Fruit fly (Drosophila melanogaster) whole organism, embryonic: ENCODE measurements around the gene CG14131.

Experiments
- ATbp ChIP-seq: fragments of 200-800 bp; sonication (Bioruptor generic); optimal IDR thresholded peaks from 2 replicates; lab custom pipeline; 2017; ENCODE audit warnings: missing biosample characterization, mild to moderate bottlenecking, missing genetic modification characterization, missing genetic modification reagents
- Abd-B ChIP-seq: fragments of 200-800 bp; sonication (Bioruptor generic); optimal IDR thresholded peaks from 2 replicates; lab custom pipeline; 2018; ENCODE audit warnings: missing biosample characterization, mild to moderate bottlenecking, missing genetic modification characterization, moderate library complexity
- Atf6 ChIP-seq: fragments of 200-800 bp; sonication (Bioruptor generic); IDR thresholded peaks from 2 replicates; pipeline ENCODE4 v1.3.6; 2022; ENCODE audit warnings: missing biosample characterization, missing genetic modification characterization
- CG10543 ChIP-seq: fragments of 200-800 bp; sonication (Bioruptor generic); optimal IDR thresholded peaks from 3 replicates; lab custom pipeline; 2017; ENCODE audit warnings: missing biosample characterization, mild to moderate bottlenecking, missing genetic modification characterization, moderate library complexity
- CG10565 ChIP-seq: fragments of 200-800 bp; sonication (Bioruptor generic); optimal IDR thresholded peaks from 3 replicates; lab custom pipeline; 2016; ENCODE audit warnings: missing biosample characterization, mild to moderate bottlenecking, missing genetic modification characterization
- CG11398 ChIP-seq: fragments of 200-800 bp; sonication (Bioruptor generic); optimal IDR thresholded peaks from 2 replicates; lab custom pipeline; 2016; ENCODE audit warnings: missing biosample characterization, missing genetic modification characterization
- CG12104 ChIP-seq: fragments of 200-800 bp; sonication (Bioruptor generic); optimal IDR thresholded peaks from 3 replicates; lab custom pipeline; 2016; ENCODE audit warnings: missing biosample characterization, missing genetic modification characterization
- CG12219 ChIP-seq: fragments of 200-800 bp; sonication (Bioruptor generic); optimal IDR thresholded peaks from 3 replicates; lab custom pipeline; 2018; ENCODE audit warnings: missing biosample characterization, mild to moderate bottlenecking, missing genetic modification characterization
- CG12744 ChIP-seq: fragments of 200-800 bp; sonication (Bioruptor generic); optimal IDR thresholded peaks from 2 replicates; lab custom pipeline; 2016; ENCODE audit warnings: missing biosample characterization, missing genetic modification characterization
- CG13296 ChIP-seq: fragments of 200-800 bp; sonication (Bioruptor generic); optimal IDR thresholded peaks from 3 replicates; lab custom pipeline; 2018; ENCODE audit warnings: missing biosample characterization, mild to moderate bottlenecking, missing genetic modification characterization
- CG14667 ChIP-seq: fragments of 200-800 bp; sonication (Bioruptor generic); IDR thresholded peaks from 2 replicates; pipeline ENCODE4 v1.3.6; 2022; ENCODE audit warnings: missing biosample characterization, missing genetic modification characterization
- CG1529 ChIP-seq: fragments of 200-800 bp; sonication (Bioruptor generic); optimal IDR thresholded peaks from 3 replicates; lab custom pipeline; 2018; ENCODE audit warnings: missing biosample characterization, missing genetic modification characterization
- CG15514 ChIP-seq: fragments of 200-800 bp; sonication (Bioruptor generic); optimal IDR thresholded peaks from 3 replicates; lab custom pipeline; 2017; ENCODE audit warnings: missing biosample characterization, missing genetic modification characterization, mild to moderate bottlenecking, moderate library complexity, missing genetic modification reagents
- CG16863 ChIP-seq: fragments of 200-800 bp; sonication (Bioruptor generic); optimal IDR thresholded peaks from 3 replicates; lab custom pipeline; 2016; ENCODE audit warnings: missing biosample characterization, missing genetic modification characterization
- CG17912 ChIP-seq: fragments of 200-800 bp; sonication (Bioruptor generic); optimal IDR thresholded peaks from 2 replicates; lab custom pipeline; 2018; ENCODE audit warnings: missing biosample characterization, mild to moderate bottlenecking, missing genetic modification characterization
- CG18011 ChIP-seq: fragments of 200-800 bp; sonication (Bioruptor generic); optimal IDR thresholded peaks from 2 replicates; lab custom pipeline; 2017; ENCODE audit warnings: missing biosample characterization, missing genetic modification characterization, mild to moderate bottlenecking, moderate library complexity, missing genotype
- CG18599 ChIP-seq: fragments of 200-800 bp; sonication (Bioruptor generic); optimal IDR thresholded peaks from 3 replicates; lab custom pipeline; 2017; ENCODE audit warnings: missing biosample characterization, missing genetic modification characterization, mild to moderate bottlenecking, moderate library complexity, missing genetic modification reagents
- CG18619 ChIP-seq: fragments of 200-800 bp; sonication (Bioruptor generic); optimal IDR thresholded peaks from 3 replicates; lab custom pipeline; 2017; ENCODE audit warnings: missing biosample characterization, mild to moderate bottlenecking, missing genetic modification characterization
- CG32772 ChIP-seq: fragments of 200-800 bp; sonication (Bioruptor generic); IDR thresholded peaks from 2 replicates; pipeline ENCODE4 v1.3.6; 2022; ENCODE audit warnings: missing biosample characterization, missing genetic modification characterization
- CG33213 ChIP-seq: fragments of 200-800 bp; sonication (Bioruptor generic); optimal IDR thresholded peaks from 3 replicates; lab custom pipeline; 2016; ENCODE audit warnings: missing biosample characterization, missing genetic modification characterization
- CG34376 ChIP-seq: fragments of 200-800 bp; sonication (Bioruptor generic); optimal IDR thresholded peaks from 2 replicates; lab custom pipeline; 2018; ENCODE audit warnings: missing biosample characterization, mild to moderate bottlenecking, missing genetic modification characterization
- CG5245 ChIP-seq: fragments of 200-800 bp; sonication (Bioruptor generic); optimal IDR thresholded peaks from 3 replicates; lab custom pipeline; 2016; ENCODE audit warnings: missing biosample characterization, missing genetic modification characterization
- CG6654 ChIP-seq: fragments of 200-800 bp; sonication (Bioruptor generic); optimal IDR thresholded peaks from 2 replicates; lab custom pipeline; 2017; ENCODE audit warnings: missing biosample characterization, mild to moderate bottlenecking, missing genetic modification characterization
- CG7963 ChIP-seq: fragments of 200-800 bp; sonication (Bioruptor generic); IDR thresholded peaks from 3 replicates; pipeline ENCODE4 v1.3.6; 2022; ENCODE audit warnings: missing biosample characterization, missing genetic modification characterization; ENCODE audit not compliant: partially characterized antibody
- CG8478 ChIP-seq: fragments of >200 bp; optimal IDR thresholded peaks from 2 replicates; lab custom pipeline; 2018
- Dbx ChIP-seq: fragments of 200-800 bp; sonication (Bioruptor generic); IDR thresholded peaks from 3 replicates; pipeline ENCODE4 v1.3.6; 2022; ENCODE audit warnings: missing biosample characterization, missing genetic modification characterization
- Gug ChIP-seq: fragments of 200-800 bp; sonication (Bioruptor generic); IDR thresholded peaks from 4 replicates; pipeline ENCODE4 v1.3.6; 2022; ENCODE audit warnings: missing biosample characterization, missing genetic modification characterization
- HmgZ ChIP-seq: fragments of 200-800 bp; sonication (Bioruptor generic); optimal IDR thresholded peaks from 2 replicates; lab custom pipeline; 2018; ENCODE audit warnings: missing biosample characterization, mild to moderate bottlenecking, missing genetic modification characterization
- NC2α ChIP-seq: fragments of 200-800 bp; sonication (Bioruptor generic); optimal IDR thresholded peaks from 2 replicates; lab custom pipeline; 2016; ENCODE audit warnings: missing biosample characterization, missing genetic modification characterization
- Pdp1 ChIP-seq, 2 experiments: fragments of 200-800 bp; sonication (Bioruptor generic); optimal IDR thresholded peaks; 3 replicates each; lab custom pipeline; 2016; ENCODE audit warnings: missing biosample characterization in 2 of 2, missing genetic modification characterization in 2 of 2, mild to moderate bottlenecking in 1 of 2, moderate library complexity in 1 of 2
- ara ChIP-seq: fragments of 200-800 bp; sonication (Bioruptor generic); IDR thresholded peaks from 2 replicates; pipeline ENCODE4 v1.3.6; 2022; ENCODE audit warnings: missing biosample characterization, missing genetic modification characterization
- ash1 ChIP-seq: fragments of 200-800 bp; sonication (Bioruptor generic); optimal IDR thresholded peaks from 2 replicates; lab custom pipeline; 2018; ENCODE audit warnings: missing biosample characterization, mild to moderate bottlenecking, missing genetic modification characterization
- btn ChIP-seq: fragments of 200-800 bp; sonication (Bioruptor generic); optimal IDR thresholded peaks from 2 replicates; lab custom pipeline; 2016; ENCODE audit warnings: missing biosample characterization, missing genetic modification characterization
- chm ChIP-seq: fragments of 200-800 bp; sonication (Bioruptor generic); IDR thresholded peaks from 2 replicates; pipeline ENCODE4 v1.3.6; 2022; ENCODE audit warnings: missing biosample characterization, missing genetic modification characterization
- dm ChIP-seq: fragments of 200-800 bp; sonication (Bioruptor generic); optimal IDR thresholded peaks from 3 replicates; lab custom pipeline; 2016; ENCODE audit warnings: missing biosample characterization, missing genetic modification characterization
- exex ChIP-seq: fragments of 200-800 bp; sonication (Bioruptor generic); optimal IDR thresholded peaks from 4 replicates; lab custom pipeline; 2018; ENCODE audit warnings: missing biosample characterization, mild to moderate bottlenecking, missing genetic modification characterization, moderate library complexity
- ftz-f1 ChIP-seq: fragments of 200-800 bp; sonication (Bioruptor generic); optimal IDR thresholded peaks from 2 replicates; lab custom pipeline; 2016; ENCODE audit warnings: missing biosample characterization, missing genetic modification characterization
- grn ChIP-seq: fragments of 200-800 bp; sonication (Bioruptor generic); optimal IDR thresholded peaks from 3 replicates; lab custom pipeline; 2017; ENCODE audit warnings: missing biosample characterization, missing genetic modification characterization
- gro ChIP-seq: fragments of 200-800 bp; sonication (Bioruptor generic); optimal IDR thresholded peaks from 2 replicates; lab custom pipeline; 2016; ENCODE audit warnings: missing biosample characterization, missing genetic modification characterization
- jumu ChIP-seq: fragments of 200-800 bp; sonication (Bioruptor generic); optimal IDR thresholded peaks from 3 replicates; lab custom pipeline; 2016; ENCODE audit warnings: missing biosample characterization, missing genetic modification characterization
- mirr ChIP-seq: fragments of 200-800 bp; sonication (Bioruptor generic); optimal IDR thresholded peaks from 3 replicates; lab custom pipeline; 2018; ENCODE audit warnings: missing biosample characterization, mild to moderate bottlenecking, missing genetic modification characterization
- rib ChIP-seq: fragments of 200-800 bp; sonication (Bioruptor generic); IDR thresholded peaks from 2 replicates; pipeline ENCODE4 v1.3.6; 2022; ENCODE audit warnings: missing biosample characterization, missing genetic modification characterization
- sens ChIP-seq: fragments of 200-800 bp; sonication (Bioruptor generic); peaks from one replicate; lab custom pipeline; 2016; ENCODE audit warnings: missing biosample characterization, missing genetic modification characterization
- sima ChIP-seq: fragments of 200-800 bp; sonication (Bioruptor generic); optimal IDR thresholded peaks from 2 replicates; lab custom pipeline; 2016; ENCODE audit warnings: missing biosample characterization, missing genetic modification characterization
- so ChIP-seq: fragments of 200-800 bp; sonication (Bioruptor generic); IDR thresholded peaks from 3 replicates; pipeline ENCODE4 v1.3.6; 2022; ENCODE audit warnings: missing biosample characterization, missing genetic modification characterization
- sug ChIP-seq: fragments of 200-800 bp; optimal IDR thresholded peaks from 2 replicates; lab custom pipeline; 2019; ENCODE audit warnings: missing biosample characterization, mild to moderate bottlenecking, missing genetic modification characterization, moderate library complexity
- tio ChIP-seq: fragments of 200-800 bp; sonication (Bioruptor generic); optimal IDR thresholded peaks from 2 replicates; lab custom pipeline; 2017; ENCODE audit warnings: missing biosample characterization, missing genetic modification characterization, inconsistent platforms
- unc-4 ChIP-seq: fragments of 200-800 bp; sonication (Bioruptor generic); IDR thresholded peaks from 2 replicates; pipeline ENCODE4 v1.3.6; 2022; ENCODE audit warnings: missing biosample characterization, missing genetic modification characterization; ENCODE audit not compliant: partially characterized antibody
- wek ChIP-seq: fragments of 200-800 bp; sonication (Bioruptor generic); optimal IDR thresholded peaks from 3 replicates; lab custom pipeline; 2018; ENCODE audit warnings: missing biosample characterization, mild to moderate bottlenecking, missing genetic modification characterization, moderate library complexity
- z ChIP-seq: fragments of 200-800 bp; sonication (Bioruptor generic); IDR thresholded peaks from 3 replicates; pipeline ENCODE4 v1.3.6; 2022; ENCODE audit warnings: missing biosample characterization, missing genetic modification characterization

CG14131 gene

dm6 chr3L:11785291-11785690 lies 8.4 kb downstream of the CG14131 start (continued):
- TF ChIP-seq NC2α (GFP tag; lab: Kevin White, UChicago) (no peak), CG5245 (peak; percentile 8)

- TF ChIP-seq Atf6 (peak; percentile 40; the same call in 1 of the 2 replicates), jumu (GFP tag; lab: Kevin White, UChicago) (no peak), CG12219 (GFP tag; lab: Kevin White, UChicago) (no peak), ash1 (GFP tag; lab: Kevin White, UChicago) (no peak), ara (GFP tag; lab: Robert Waterston, UW) (no peak), rib (0 out of 2 replicates have a peak, but pooled peaks have one; percentile 40), unc-4 (no peak), CG10543 (peak; percentile 52), chm (GFP tag; lab: Robert Waterston, UW) (no peak), grn (GFP tag; lab: Kevin White, UChicago) (peak; percentile 66), tio (GFP tag; lab: Kevin White, UChicago) (no peak), CG6654 (no peak), gro (GFP tag; lab: Kevin White, UChicago) (peak; percentile 27), CG34376 (GFP tag; lab: Kevin White, UChicago) (peak; percentile 48), Gug (GFP tag; lab: Robert Waterston, UW) (no peak), CG12744 (GFP tag; lab: Kevin White, UChicago) (no peak), so (GFP tag; lab: Robert Waterston, UW) (peak; percentile 63; the same call in 1 of the 3 replicates), Dbx (GFP tag; lab: Robert Waterston, UW) (peak; percentile 41; the same call in 1 of the 3 replicates), CG15514 (GFP tag; lab: Kevin White, UChicago) (peak; percentile 36), CG14667 (no peak), btn (GFP tag; lab: Kevin White, UChicago) (no peak), CG18599 (GFP tag; lab: Kevin White, UChicago) (peak; percentile 47), CG18619 (GFP tag; lab: Kevin White, UChicago) (no peak), CG32772 (GFP tag; lab: Robert Waterston, UW) (no peak), wek (GFP tag; lab: Kevin White, UChicago) (peak; percentile 6), CG11398 (GFP tag; lab: Kevin White, UChicago) (no peak), z (GFP tag; lab: Robert Waterston, UW) (no peak), CG12104 (GFP tag; lab: Kevin White, UChicago) (no peak), mirr (GFP tag; lab: Kevin White, UChicago) (peak; percentile 86), CG8478 (no peak), dm (GFP tag; lab: Kevin White, UChicago) (no peak), CG7963 (GFP tag; lab: Robert Waterston, UW) (no peak), sens (GFP tag; lab: Kevin White, UChicago) (peak; percentile 33), ftz-f1 (no peak), sima (GFP tag; lab: Kevin White, UChicago) (no peak), HmgZ (tag; lab: Kevin White, UChicago) (peak; percentile 17), Abd-B (GFP tag; lab: Kevin White, UChicago) (no peak), Pdp1 (GFP tag; optimal IDR thresholded peaks at IDR 0.05; lab: Kevin White, UChicago) (peak in 1 of 2 experiments; percentile 82), CG13296 (peak; percentile 23), CG33213 (no peak), CG10565 (GFP tag; lab: Kevin White, UChicago) (no peak), exex (tag; lab: Kevin White, UChicago) (peak; percentile 87), CG16863 (no peak), CG18011 (GFP tag; lab: Kevin White, UChicago) (no peak), CG1529 (no peak), sug (tag; lab: Kevin White, UChicago) (peak; percentile 64), ATbp (peak; percentile 33), CG17912 (GFP tag; lab: Kevin White, UChicago) (peak; percentile 22)
Measured at dm6 chr3L:11788195-11788594, 11.3 kb downstream of the CG14131 start.
